Worm (Caenorhabditis elegans) whole organism, L2 larva: ENCODE measurements around the gene ifa-3.

Experiments
- F13H6.1 ChIP-seq: sonication (generic microtip); optimal IDR thresholded peaks from 2 replicates; lab custom pipeline; 2016; ENCODE audit warnings: missing genetic modification characterization, missing compliant biosample characterization
- Y55F3AM.14 ChIP-seq: fragments of 200-800 bp; sonication (Bioruptor generic); optimal IDR thresholded peaks from 2 replicates; lab custom pipeline; 2018; ENCODE audit warnings: mild to moderate bottlenecking, missing genetic modification characterization, missing compliant biosample characterization
- ZK546.5 ChIP-seq: sonication (generic microtip); optimal IDR thresholded peaks from 2 replicates; lab custom pipeline; 2017; ENCODE audit warnings: missing biosample characterization, missing genetic modification characterization
- ama-1 ChIP-seq: fragments of 150-350 bp; optimal IDR thresholded peaks from 2 replicates; lab custom pipeline; 2018; ENCODE audit warnings: inconsistent platforms
- ceh-82 ChIP-seq: fragments of 150-350 bp; optimal IDR thresholded peaks from 2 replicates; lab custom pipeline; 2014; ENCODE audit warnings: missing biosample characterization, missing genetic modification characterization
- crh-2 ChIP-seq: sonication (generic microtip); optimal IDR thresholded peaks from 2 replicates; lab custom pipeline; 2017; ENCODE audit warnings: missing biosample characterization, missing genetic modification characterization
- elt-1 ChIP-seq: fragments of 150-350 bp; optimal IDR thresholded peaks from 2 replicates; lab custom pipeline; 2014; ENCODE audit warnings: missing biosample characterization, missing genetic modification characterization
- fos-1 ChIP-seq: fragments of 150-350 bp; optimal IDR thresholded peaks from 2 replicates; lab custom pipeline; 2014; ENCODE audit warnings: missing biosample characterization, missing genetic modification characterization
- gmeb-1 ChIP-seq: fragments of 150-350 bp; optimal IDR thresholded peaks from 2 replicates; lab custom pipeline; 2014; ENCODE audit warnings: missing biosample characterization, missing genetic modification characterization
- lin-11 ChIP-seq: fragments of 150-350 bp; sonication (generic microtip); optimal IDR thresholded peaks from 2 replicates; lab custom pipeline; 2014; ENCODE audit warnings: missing biosample characterization, missing genetic modification characterization, inconsistent platforms, mixed read lengths
- lin-13 ChIP-seq: fragments of 150-350 bp; optimal IDR thresholded peaks from 2 replicates; lab custom pipeline; 2014; ENCODE audit warnings: missing biosample characterization, missing genetic modification reagents, missing genetic modification characterization
- lin-39 ChIP-seq: fragments of 150-350 bp; optimal IDR thresholded peaks from 2 replicates; lab custom pipeline; 2014; ENCODE audit warnings: missing biosample characterization, missing genetic modification reagents, missing genetic modification characterization
- lsy-2 ChIP-seq, 2 experiments: fragments of 150-350 bp in 1 of 2; sonication (generic microtip) in 1 of 2; optimal IDR thresholded peaks; 2 replicates each; lab custom pipeline; 2014 to 2017; ENCODE audit warnings: missing biosample characterization in 2 of 2, missing genetic modification characterization in 2 of 2
- mab-5 ChIP-seq: fragments of 150-350 bp; optimal IDR thresholded peaks from 2 replicates; lab custom pipeline; 2014; ENCODE audit warnings: missing biosample characterization, missing genetic modification characterization
- nhr-10 ChIP-seq: sonication (generic microtip); optimal IDR thresholded peaks from 2 replicates; lab custom pipeline; 2017; ENCODE audit warnings: missing biosample characterization, missing genetic modification characterization
- nhr-11 ChIP-seq: fragments of 150-350 bp; optimal IDR thresholded peaks from 2 replicates; lab custom pipeline; 2014; ENCODE audit warnings: missing biosample characterization, missing genetic modification characterization
- nhr-12 ChIP-seq: fragments of 150-350 bp; optimal IDR thresholded peaks from 2 replicates; lab custom pipeline; 2014; ENCODE audit warnings: missing biosample characterization, missing genetic modification characterization
- nhr-129 ChIP-seq: fragments of 150-350 bp; optimal IDR thresholded peaks from 2 replicates; lab custom pipeline; 2014; ENCODE audit warnings: missing biosample characterization, missing genetic modification characterization
- nhr-237 ChIP-seq: fragments of 150-350 bp; optimal IDR thresholded peaks from 2 replicates; lab custom pipeline; 2014; ENCODE audit warnings: missing biosample characterization, missing genetic modification characterization
- nhr-25 ChIP-seq: fragments of 150-350 bp; sonication (generic microtip); optimal IDR thresholded peaks from 3 replicates; lab custom pipeline; 2014; ENCODE audit warnings: missing biosample characterization, missing genetic modification characterization
- nhr-6 ChIP-seq: fragments of 150-350 bp; optimal IDR thresholded peaks from 2 replicates; lab custom pipeline; 2014; ENCODE audit warnings: missing biosample characterization, missing genetic modification characterization
- peb-1 ChIP-seq: fragments of 150-350 bp; optimal IDR thresholded peaks from 2 replicates; lab custom pipeline; 2014; ENCODE audit warnings: missing biosample characterization, missing genetic modification characterization
- sem-4 ChIP-seq: fragments of 150-350 bp; optimal IDR thresholded peaks from 2 replicates; lab custom pipeline; 2014; ENCODE audit warnings: missing biosample characterization, missing genetic modification reagents, missing genetic modification characterization
- skn-1 ChIP-seq: sonication (generic microtip); optimal IDR thresholded peaks from 2 replicates; lab custom pipeline; 2017; ENCODE audit warnings: missing biosample characterization, missing genetic modification characterization
- sma-3 ChIP-seq: sonication (generic microtip); optimal IDR thresholded peaks from 2 replicates; lab custom pipeline; 2016; ENCODE audit warnings: missing genetic modification reagents, missing genetic modification characterization, missing compliant biosample characterization
- sma-9 ChIP-seq, 2 experiments: fragments of 150-350 bp in 1 of 2; sonication (generic microtip) in 1 of 2; optimal IDR thresholded peaks; 2 replicates each; lab custom pipeline; 2014 to 2016; ENCODE audit warnings: missing genetic modification characterization in 2 of 2, mild to moderate bottlenecking in 1 of 2, missing biosample characterization in 1 of 2, missing compliant biosample characterization in 1 of 2, missing genetic modification reagents in 1 of 2, moderate library complexity in 1 of 2
- snpc-4 ChIP-seq: fragments of 150-350 bp; optimal IDR thresholded peaks from 2 replicates; lab custom pipeline; 2014; ENCODE audit warnings: missing biosample characterization, missing genetic modification characterization
- unc-39 ChIP-seq: fragments of 150-350 bp; optimal IDR thresholded peaks from 2 replicates; lab custom pipeline; 2014; ENCODE audit warnings: missing biosample characterization, missing genetic modification characterization
- unc-55 ChIP-seq: fragments of 150-350 bp; sonication (generic microtip); optimal IDR thresholded peaks from 3 replicates; lab custom pipeline; 2014; ENCODE audit warnings: missing biosample characterization, missing genetic modification reagents, missing genetic modification characterization
- ztf-1 ChIP-seq: fragments of 200-800 bp; sonication (Bioruptor generic); conservative IDR thresholded peaks from 2 replicates; pipeline ENCODE4 v1.3.6; 2022; ENCODE audit warnings: missing genetic modification characterization, missing compliant biosample characterization
- ztf-11 ChIP-seq: sonication (generic microtip); optimal IDR thresholded peaks from 2 replicates; lab custom pipeline; 2017; ENCODE audit warnings: missing biosample characterization, missing genetic modification characterization
- ztf-4 ChIP-seq: fragments of 150-350 bp; optimal IDR thresholded peaks from 2 replicates; lab custom pipeline; 2014; ENCODE audit warnings: missing biosample characterization, missing genetic modification characterization

Gene ifa-3

ce11 chrX:16298173-16298572, 28.3 kb upstream of the ifa-3 start (continued):
- TF ChIP-seq nhr-12 (tag; lab: Kevin White, UChicago), result no peak
- no peak for TF ChIP-seq nhr-11 (tag; lab: Kevin White, UChicago)
- no peak for TF ChIP-seq nhr-237 (tag; lab: Kevin White, UChicago)
- TF ChIP-seq sem-4, result no peak
- no peak for TF ChIP-seq ama-1 (lab: Kevin White, UChicago)
- no peak for TF ChIP-seq skn-1 (tag; lab: Kevin White, UChicago)
- no peak for TF ChIP-seq lin-39
- no peak for TF ChIP-seq ZK546.5
- TF ChIP-seq lin-11 (tag; lab: Kevin White, UChicago), result peak; percentile 26

DNA sequence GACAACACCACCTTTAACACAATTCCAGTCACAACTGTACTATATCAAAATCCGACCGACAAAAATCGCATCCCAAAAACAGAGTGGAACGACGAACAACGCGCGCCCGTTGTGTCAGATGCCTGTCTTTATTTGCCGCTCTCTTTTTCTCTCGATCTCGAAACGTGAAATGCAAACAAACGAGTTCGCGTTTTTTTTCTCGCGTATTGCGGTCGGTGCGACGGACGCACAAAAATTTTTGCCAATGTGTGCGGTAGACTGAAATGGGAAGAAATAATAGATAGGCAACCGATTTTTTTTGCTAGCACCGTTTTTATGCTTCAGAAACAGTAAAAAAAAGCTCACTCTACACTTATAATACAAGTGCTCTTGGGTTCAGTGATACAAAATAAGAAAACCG, 27.3 kb upstream of the ifa-3 start:
- TF ChIP-seq lin-13 (GFP tag; lab: Kevin White, UChicago), result no peak
- TF ChIP-seq ztf-11, result no peak
- no peak for TF ChIP-seq unc-39 (tag; lab: Kevin White, UChicago)
- TF ChIP-seq crh-2, result no peak
- TF ChIP-seq nhr-129 (tag; lab: Kevin White, UChicago), result peak; percentile 6
- no peak for TF ChIP-seq nhr-11 (tag; lab: Kevin White, UChicago)
- TF ChIP-seq, all 48 proteins: peak for 1

DNA sequence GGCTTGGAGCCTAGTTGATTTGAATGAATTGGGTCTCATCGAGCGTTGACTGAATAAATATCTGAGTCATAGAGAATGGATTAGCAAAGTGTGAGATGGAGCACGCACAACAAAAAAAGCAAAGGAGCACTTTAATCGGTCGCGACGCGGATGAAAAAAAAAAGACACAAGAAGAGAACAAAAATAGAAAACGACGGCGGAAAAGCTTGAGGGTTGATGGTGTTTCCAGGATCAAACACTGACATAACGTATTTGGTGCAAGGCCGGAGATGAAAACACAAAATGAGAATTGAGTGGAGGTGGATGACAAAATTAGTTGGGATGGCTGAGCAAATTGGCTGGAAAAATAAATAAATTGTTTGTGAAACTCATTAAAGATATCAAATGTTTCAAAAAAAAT, 23.1 kb upstream of the ifa-3 start, which contains the start of gene F52E10.4:
F52E10.4 (minus strand) TSS at position 101 of the 400 bp plus-strand sequence.
- no peak for TF ChIP-seq lin-11 (tag; lab: Kevin White, UChicago)
- no peak for TF ChIP-seq elt-1 (tag; lab: Kevin White, UChicago)
- no peak for TF ChIP-seq F13H6.1 (tag; lab: Kevin White, UChicago)
- TF ChIP-seq fos-1 (tag; lab: Kevin White, UChicago), result no peak
- TF ChIP-seq lsy-2 (tag; optimal IDR thresholded peaks at IDR 0.05; lab: Kevin White, UChicago), result no peak
- no peak for TF ChIP-seq sma-9 (GFP tag; optimal IDR thresholded peaks at IDR 0.05; lab: Kevin White, UChicago)
- no peak for TF ChIP-seq sma-9 (tag; optimal IDR thresholded peaks at IDR 0.05; lab: Kevin White, UChicago)
- no peak for TF ChIP-seq skn-1 (tag; lab: Kevin White, UChicago)
- TF ChIP-seq ceh-82 (tag; lab: Kevin White, UChicago), result no peak
- TF ChIP-seq lin-39, result no peak
- TF ChIP-seq Y55F3AM.14, result no peak
- no peak for TF ChIP-seq nhr-6
- TF ChIP-seq ztf-11, result no peak
- no peak for TF ChIP-seq ztf-4 (tag; lab: Kevin White, UChicago)
- TF ChIP-seq unc-55, result no peak
- TF ChIP-seq mab-5 (tag; lab: Kevin White, UChicago), result no peak
- TF ChIP-seq ztf-1 (GFP tag; lab: Robert Waterston, UW), result no peak

- no peak for TF ChIP-seq Y55F3AM.14
- TF ChIP-seq nhr-25 (tag; lab: Kevin White, UChicago), result peak; percentile 72
- peak; percentile 25 for TF ChIP-seq crh-2
- TF ChIP-seq sma-3, result peak; percentile 11
- TF ChIP-seq sma-9 (GFP tag; optimal IDR thresholded peaks at IDR 0.05; lab: Kevin White, UChicago), result peak; percentile 70
- TF ChIP-seq sma-9 (tag; optimal IDR thresholded peaks at IDR 0.05; lab: Kevin White, UChicago), result no peak
- TF ChIP-seq, all 48 proteins: peak for 4
Measured at ce11 chrX:16290536-16290935, 20.7 kb upstream of the ifa-3 start.

ce11 chrX:16289635-16290034, 19.8 kb upstream of the ifa-3 start:
- TF ChIP-seq snpc-4 (tag; lab: Kevin White, UChicago) (peak; percentile 75), ceh-82 (tag; lab: Kevin White, UChicago) (no peak)

ce11 chrX:16285151-16285550, 15.3 kb upstream of the ifa-3 start:
- TF ChIP-seq sma-3 (peak; percentile 0), nhr-6 (no peak)

ce11 chrX:16283103-16283502, 13.2 kb upstream of the ifa-3 start, which contains the start of gene F52E10.2:
F52E10.2 (minus strand) TSS chrX:16283203.
- TF ChIP-seq nhr-10 (tag; lab: Kevin White, UChicago) (no peak), sma-3 (no peak), ama-1 (lab: Kevin White, UChicago) (no peak), nhr-6 (no peak), peb-1 (tag; lab: Kevin White, UChicago) (no peak), nhr-12 (tag; lab: Kevin White, UChicago) (no peak), crh-2 (no peak), gmeb-1 (tag; lab: Kevin White, UChicago) (no peak), ztf-4 (tag; lab: Kevin White, UChicago) (no peak), ztf-1 (GFP tag; lab: Robert Waterston, UW) (no peak), fos-1 (tag; lab: Kevin White, UChicago) (no peak), nhr-237 (tag; lab: Kevin White, UChicago) (no peak), unc-39 (tag; lab: Kevin White, UChicago) (no peak)
- TF ChIP-seq, all 48 proteins: peak for 0
